Worm (Caenorhabditis elegans) whole organism, early embryonic: ENCODE data around the gene Y80D3A.8.
"Not testable (repeated sequence)": the region's sequence is repeated elsewhere in the genome, so short reads cannot be mapped to it uniquely, and the experiment has no call there.

Experiments
- F13C5.2 ChIP-seq: sonication (generic microtip); optimal IDR thresholded peaks from 2 replicates; lab custom pipeline; 2017; ENCODE audit warnings: mild to moderate bottlenecking, missing genetic modification characterization, inconsistent platforms, missing compliant biosample characterization
- aly-1 ChIP-seq: sonication (generic microtip); optimal IDR thresholded peaks from 2 replicates; lab custom pipeline; 2016; ENCODE audit warnings: missing genetic modification characterization, missing compliant biosample characterization
- ama-1 ChIP-seq: fragments of 150-350 bp; optimal IDR thresholded peaks from 2 replicates; lab custom pipeline; 2014
- ceh-13 ChIP-seq: fragments of 200-800 bp; sonication (Bioruptor generic); optimal IDR thresholded peaks from 2 replicates; lab custom pipeline; 2018; ENCODE audit warnings: mild to moderate bottlenecking, missing genetic modification characterization, missing compliant biosample characterization
- ceh-36 ChIP-seq: sonication (generic microtip); optimal IDR thresholded peaks from 2 replicates; lab custom pipeline; 2016; ENCODE audit warnings: missing genetic modification characterization, inconsistent platforms, missing compliant biosample characterization
- ets-7 ChIP-seq: sonication (generic microtip); optimal IDR thresholded peaks from 2 replicates; lab custom pipeline; 2016; ENCODE audit warnings: missing genotype, missing genetic modification characterization, missing compliant biosample characterization
- flt-1 ChIP-seq: fragments of 200-800 bp; sonication (Bioruptor generic); IDR thresholded peaks from 2 replicates; pipeline ENCODE4 v1.3.6; 2022; ENCODE audit warnings: missing genetic modification characterization, missing compliant biosample characterization
- hmbx-1 ChIP-seq: sonication (generic microtip); optimal IDR thresholded peaks from 2 replicates; lab custom pipeline; 2016; ENCODE audit warnings: mild to moderate bottlenecking, missing genetic modification characterization, missing compliant biosample characterization
- hmg-4 ChIP-seq: fragments of 200-800 bp; sonication (Bioruptor generic); optimal IDR thresholded peaks from 2 replicates; lab custom pipeline; 2018; ENCODE audit warnings: mild to moderate bottlenecking, missing genetic modification characterization, missing compliant biosample characterization
- scrt-1 ChIP-seq: fragments of 200-800 bp; sonication (Bioruptor generic); IDR thresholded peaks from 2 replicates; pipeline ENCODE4 v1.3.6; 2022; ENCODE audit warnings: missing genetic modification characterization, missing compliant biosample characterization
- sea-1 ChIP-seq: fragments of 200-800 bp; sonication (Bioruptor generic); conservative IDR thresholded peaks from 2 replicates; pipeline ENCODE4 v1.3.6; 2022; ENCODE audit warnings: missing genetic modification characterization, missing compliant biosample characterization
- tbx-37 ChIP-seq: fragments of 200-800 bp; sonication (Bioruptor generic); conservative IDR thresholded peaks from 2 replicates; pipeline ENCODE4 v1.3.6; 2022; ENCODE audit warnings: missing genetic modification reagents, missing genetic modification characterization, missing compliant biosample characterization
- tra-4 ChIP-seq: sonication (generic microtip); optimal IDR thresholded peaks from 2 replicates; lab custom pipeline; 2017; ENCODE audit warnings: missing genetic modification characterization, missing compliant biosample characterization

DNA sequence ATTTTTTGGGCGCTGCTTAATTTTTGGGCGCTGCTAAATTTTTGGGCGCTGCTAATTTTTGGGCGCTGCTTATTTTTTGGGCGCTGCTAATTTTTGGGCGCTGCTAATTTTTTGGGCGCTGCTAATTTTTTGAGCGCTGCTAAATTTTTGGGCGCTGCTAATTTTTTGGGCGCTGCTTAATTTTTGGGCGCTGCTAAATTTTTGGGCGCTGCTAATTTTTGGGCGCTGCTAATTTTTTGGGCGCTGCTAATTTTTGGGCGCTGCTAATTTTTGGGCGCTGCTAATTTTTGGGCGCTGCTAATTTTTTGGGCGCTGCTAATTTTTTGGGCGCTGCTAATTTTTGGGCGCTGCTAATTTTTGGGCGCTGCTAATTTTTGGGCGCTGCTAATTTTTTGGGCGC, 39.6 kb downstream of the Y80D3A.8 start:
- TF ChIP-seq ama-1; ceh-36 (tag; lab: Kevin White, UChicago); tra-4 (tag; lab: Kevin White, UChicago); flt-1 (GFP tag; lab: Robert Waterston, UW); hmbx-1 (tag; lab: Kevin White, UChicago); scrt-1 (GFP tag; lab: Robert Waterston, UW); sea-1 (GFP tag; lab: Robert Waterston, UW); hmg-4; F13C5.2; ceh-13 (GFP tag; lab: Kevin White, UChicago); aly-1 (tag; lab: Kevin White, UChicago); ets-7 (tag; lab: Kevin White, UChicago): not testable (repeated sequence)
- TF ChIP-seq tbx-37 = 0 out of 2 replicates have a peak, but pooled peaks have one; percentile 16
